Fruit fly (Drosophila melanogaster) whole organism, embryonic: ENCODE results near the gene CG6163.
A peak's percentile ranks its signal among the peaks of the same experiment; 100 is the strongest.

Experiments
- ATbp ChIP-seq: fragments of 200-800 bp; sonication (Bioruptor generic); optimal IDR thresholded peaks from 2 replicates; lab custom pipeline; 2017; ENCODE audit warnings: missing biosample characterization, mild to moderate bottlenecking, missing genetic modification characterization, missing genetic modification reagents
- B-H1 ChIP-seq: fragments of 200-800 bp; sonication (Bioruptor generic); IDR thresholded peaks from 3 replicates; pipeline ENCODE4 v1.3.6; 2022; ENCODE audit warnings: missing biosample characterization, missing genetic modification characterization
- CG12071 ChIP-seq: fragments of 200-800 bp; sonication (Bioruptor generic); optimal IDR thresholded peaks from 3 replicates; lab custom pipeline; 2018; ENCODE audit warnings: missing biosample characterization, mild to moderate bottlenecking, missing genetic modification characterization
- CG12744 ChIP-seq: fragments of 200-800 bp; sonication (Bioruptor generic); optimal IDR thresholded peaks from 2 replicates; lab custom pipeline; 2016; ENCODE audit warnings: missing biosample characterization, missing genetic modification characterization
- CG1792 ChIP-seq: fragments of 200-800 bp; sonication (Bioruptor generic); optimal IDR thresholded peaks from 2 replicates; lab custom pipeline; 2016; ENCODE audit warnings: missing biosample characterization, missing genetic modification characterization
- CG2875 ChIP-seq: fragments of 200-800 bp; sonication (Bioruptor generic); optimal IDR thresholded peaks from 2 replicates; lab custom pipeline; 2017; ENCODE audit warnings: missing biosample characterization, mild to moderate bottlenecking, missing genetic modification characterization, missing genetic modification reagents
- CG3726 ChIP-seq: fragments of 200-800 bp; sonication (Bioruptor generic); IDR thresholded peaks from 3 replicates; pipeline ENCODE4, ENCODE4 v1.3.6; 2022; ENCODE audit warnings: missing biosample characterization, missing genetic modification characterization
- CG4820 ChIP-seq: fragments of 200-800 bp; sonication (Bioruptor generic); optimal IDR thresholded peaks from 3 replicates; lab custom pipeline; 2016; ENCODE audit warnings: missing biosample characterization, missing genetic modification characterization
- CG7987 ChIP-seq: fragments of 200-800 bp; sonication (Bioruptor generic); optimal IDR thresholded peaks from 2 replicates; lab custom pipeline; 2018; ENCODE audit warnings: missing biosample characterization, mild to moderate bottlenecking, missing genetic modification characterization, moderate library complexity
- CG8924 ChIP-seq: fragments of 200-800 bp; optimal IDR thresholded peaks from 3 replicates; lab custom pipeline; 2019; ENCODE audit warnings: missing biosample characterization, mild to moderate bottlenecking, missing genetic modification characterization, moderate library complexity
- D ChIP-seq, 2 experiments: fragments of 200-800 bp in 1 of 2; fragments of >200 bp in 1 of 2; sonication (Bioruptor generic) in 1 of 2; optimal IDR thresholded peaks; 2 replicates in 1 of 2; 3 replicates in 1 of 2; lab custom pipeline; 2017; ENCODE audit warnings: mild to moderate bottlenecking in 1 of 2, missing biosample characterization in 1 of 2, missing genetic modification characterization in 1 of 2, missing genetic modification reagents in 1 of 2
- Dip2 ChIP-seq: fragments of 200-800 bp; sonication (Bioruptor generic); IDR thresholded peaks from 2 replicates; pipeline ENCODE4 v1.3.6; 2022; ENCODE audit warnings: missing biosample characterization, missing genetic modification characterization
- Dll ChIP-seq: fragments of 200-800 bp; sonication (Bioruptor generic); IDR thresholded peaks from 4 replicates; pipeline ENCODE4 v1.3.6; 2022; ENCODE audit warnings: missing biosample characterization, missing genetic modification characterization; ENCODE audit not compliant: partially characterized antibody
- Eip74EF ChIP-seq, 2 experiments: fragments of 200-800 bp in 1 of 2; fragments of >200 bp in 1 of 2; sonication (Bioruptor generic) in 1 of 2; optimal IDR thresholded peaks; 2 replicates each; lab custom pipeline; 2017 to 2019; ENCODE audit warnings: missing biosample characterization in 2 of 2, missing genetic modification characterization in 2 of 2, mild to moderate bottlenecking in 1 of 2, moderate library complexity in 1 of 2
- Hand ChIP-seq: fragments of 200-800 bp; sonication (Bioruptor generic); optimal IDR thresholded peaks from 2 replicates; lab custom pipeline; 2017; ENCODE audit warnings: mild to moderate bottlenecking, missing biosample characterization, missing genetic modification reagents, missing genetic modification characterization
- Lpt ChIP-seq: fragments of >200 bp; optimal IDR thresholded peaks from 2 replicates; lab custom pipeline; 2018; ENCODE audit warnings: missing biosample characterization, missing genetic modification characterization
- Max ChIP-seq: fragments of 200-800 bp; sonication (Bioruptor generic); optimal IDR thresholded peaks from 2 replicates; lab custom pipeline; 2016; ENCODE audit warnings: missing biosample characterization, mild to moderate bottlenecking, missing genetic modification characterization
- Med ChIP-seq: fragments of 200-800 bp; sonication (Bioruptor generic); peaks from one replicate; lab custom pipeline; 2016; ENCODE audit warnings: missing biosample characterization, missing genetic modification characterization, mild to moderate bottlenecking, inconsistent platforms, moderate library complexity
- Mes4 ChIP-seq: fragments of 200-800 bp; sonication (Bioruptor generic); optimal IDR thresholded peaks from 2 replicates; lab custom pipeline; 2016; ENCODE audit warnings: missing biosample characterization, missing genetic modification characterization
- Opbp ChIP-seq: fragments of 200-800 bp; sonication (Bioruptor generic); IDR thresholded peaks from 3 replicates; pipeline ENCODE4 v1.3.6; 2022; ENCODE audit warnings: missing biosample characterization, missing genetic modification characterization; ENCODE audit not compliant: partially characterized antibody
- Optix ChIP-seq: fragments of 200-800 bp; sonication (Bioruptor generic); IDR thresholded peaks from 3 replicates; pipeline ENCODE4 v1.3.6; 2022; ENCODE audit warnings: missing biosample characterization, missing genetic modification characterization
- Ptx1 ChIP-seq: fragments of 200-800 bp; sonication (Bioruptor generic); IDR thresholded peaks from 2 replicates; pipeline ENCODE4 v1.3.6; 2022; ENCODE audit warnings: missing biosample characterization, missing genetic modification characterization
- Rfx ChIP-seq: fragments of 200-800 bp; sonication (Bioruptor generic); IDR thresholded peaks from 2 replicates; pipeline ENCODE4 v1.3.6; 2022; ENCODE audit warnings: missing biosample characterization, missing genetic modification characterization
- Spps ChIP-seq: fragments of 200-800 bp; sonication (Bioruptor generic); optimal IDR thresholded peaks from 2 replicates; lab custom pipeline; 2018; ENCODE audit warnings: missing biosample characterization, mild to moderate bottlenecking, missing genetic modification characterization
- Sry-β ChIP-seq: fragments of 200-800 bp; sonication (Bioruptor generic); optimal IDR thresholded peaks from 2 replicates; lab custom pipeline; 2018; ENCODE audit warnings: missing biosample characterization, mild to moderate bottlenecking, missing genetic modification characterization, moderate library complexity
- Sry-δ ChIP-seq: fragments of 200-800 bp; sonication (Bioruptor generic); optimal IDR thresholded peaks from 2 replicates; lab custom pipeline; 2016; ENCODE audit warnings: missing biosample characterization, missing genetic modification characterization
- ash1 ChIP-seq: fragments of 200-800 bp; sonication (Bioruptor generic); optimal IDR thresholded peaks from 2 replicates; lab custom pipeline; 2018; ENCODE audit warnings: missing biosample characterization, mild to moderate bottlenecking, missing genetic modification characterization
- chm ChIP-seq: fragments of 200-800 bp; sonication (Bioruptor generic); IDR thresholded peaks from 2 replicates; pipeline ENCODE4 v1.3.6; 2022; ENCODE audit warnings: missing biosample characterization, missing genetic modification characterization
- ci ChIP-seq: fragments of 200-800 bp; sonication (Bioruptor generic); IDR thresholded peaks from 3 replicates; pipeline ENCODE4 v1.3.6; 2022; ENCODE audit warnings: missing biosample characterization, missing genetic modification characterization
- disco-r ChIP-seq: fragments of 200-800 bp; sonication (Bioruptor generic); optimal IDR thresholded peaks from 2 replicates; lab custom pipeline; 2016; ENCODE audit warnings: missing biosample characterization, missing genetic modification characterization
- dpn ChIP-seq, 2 experiments: fragments of 200-800 bp; sonication (Bioruptor generic); optimal IDR thresholded peaks; 3 replicates each; lab custom pipeline; 2016; ENCODE audit warnings: missing biosample characterization in 2 of 2, missing genetic modification characterization in 2 of 2
- eve ChIP-seq, 2 experiments: fragments of >200 bp; optimal IDR thresholded peaks; 2 replicates each; lab custom pipeline; 2017; ENCODE audit warnings: missing biosample characterization in 2 of 2, missing genetic modification characterization in 2 of 2
- gsb ChIP-seq: fragments of 200-800 bp; sonication (Bioruptor generic); IDR thresholded peaks from 2 replicates; pipeline ENCODE4 v1.3.6; 2022; ENCODE audit warnings: missing biosample characterization, missing genetic modification characterization
- ind ChIP-seq: fragments of 200-800 bp; sonication (Bioruptor generic); optimal IDR thresholded peaks from 3 replicates; lab custom pipeline; 2016; ENCODE audit warnings: missing biosample characterization, missing genetic modification characterization
- inv ChIP-seq: fragments of 200-800 bp; sonication (Bioruptor generic); IDR thresholded peaks from 2 replicates; pipeline ENCODE4 v1.3.6; 2022; ENCODE audit warnings: missing biosample characterization, missing genetic modification characterization; ENCODE audit not compliant: partially characterized antibody
- knrl ChIP-seq: fragments of 200-800 bp; sonication (Bioruptor generic); IDR thresholded peaks from 3 replicates; pipeline ENCODE4 v1.3.6; 2022; ENCODE audit warnings: missing biosample characterization, missing genetic modification characterization; ENCODE audit not compliant: partially characterized antibody
- lab ChIP-seq: fragments of 200-800 bp; sonication (Bioruptor generic); optimal IDR thresholded peaks from 3 replicates; lab custom pipeline; 2017; ENCODE audit warnings: missing biosample characterization, missing genetic modification characterization, mild to moderate bottlenecking, moderate library complexity, missing genetic modification reagents
- lilli ChIP-seq: fragments of 200-800 bp; sonication (Bioruptor generic); optimal IDR thresholded peaks from 3 replicates; lab custom pipeline; 2016; ENCODE audit warnings: missing biosample characterization, missing genetic modification characterization
- repo ChIP-seq: fragments of 200-800 bp; sonication (Bioruptor generic); optimal IDR thresholded peaks from 2 replicates; lab custom pipeline; 2016; ENCODE audit warnings: missing biosample characterization, missing genetic modification characterization
- sd ChIP-seq: fragments of 200-800 bp; sonication (Bioruptor generic); optimal IDR thresholded peaks from 3 replicates; lab custom pipeline; 2018; ENCODE audit warnings: missing biosample characterization, mild to moderate bottlenecking, missing genetic modification characterization, moderate library complexity
- sens-2 ChIP-seq: fragments of 200-800 bp; sonication (Bioruptor generic); IDR thresholded peaks from 2 replicates; pipeline ENCODE4 v1.3.6; 2022; ENCODE audit warnings: missing biosample characterization, missing genetic modification characterization
- sob ChIP-seq: fragments of 200-800 bp; sonication (Bioruptor generic); IDR thresholded peaks from 2 replicates; pipeline ENCODE4 v1.3.6; 2022; ENCODE audit warnings: missing biosample characterization, missing genetic modification characterization
- tin ChIP-seq: fragments of 200-800 bp; sonication (Bioruptor generic); optimal IDR thresholded peaks from 3 replicates; lab custom pipeline; 2016; ENCODE audit warnings: missing biosample characterization, missing genetic modification characterization

Gene CG6163

dm6 chr3L:11381126-11381940 lies 16.6 kb upstream of the CG6163 start (continued):
- TF ChIP-seq chm (GFP tag; lab: Robert Waterston, UW) (0 out of 2 replicates have a peak, but pooled peaks have one; percentile 42), CG12071 (GFP tag; lab: Kevin White, UChicago) (peak; percentile 16), Ptx1 (GFP tag; lab: Robert Waterston, UW) (no peak), CG1792 (no peak), sob (peak; percentile 32; the same call in 1 of the 2 replicates), Optix (GFP tag; lab: Robert Waterston, UW) (0 out of 3 replicates have a peak, but pooled peaks have one; percentile 24), Sry-β (GFP tag; lab: Kevin White, UChicago) (peak; percentile 92), CG2875 (GFP tag; lab: Kevin White, UChicago) (no peak), inv (no peak), lilli (GFP tag; lab: Kevin White, UChicago) (no peak), Eip74EF (GFP tag; optimal IDR thresholded peaks at IDR 0.05; lab: Kevin White, UChicago) (no peak), Dll (GFP tag; lab: Robert Waterston, UW) (no peak), repo (GFP tag; lab: Kevin White, UChicago) (no peak), lab (GFP tag; lab: Kevin White, UChicago) (peak; percentile 50), CG3726 (GFP tag; lab: Robert Waterston, UW) (no peak), ATbp (GFP tag; lab: Kevin White, UChicago) (peak; percentile 2), Opbp (GFP tag; lab: Robert Waterston, UW) (no peak), CG8924 (tag; lab: Kevin White, UChicago) (no peak), gsb (GFP tag; lab: Robert Waterston, UW) (no peak), Med (GFP tag; lab: Kevin White, UChicago) (peak; percentile 57), Dip2 (no peak), dpn (GFP tag; optimal IDR thresholded peaks at IDR 0.05; lab: Kevin White, UChicago) (no peak), B-H1 (GFP tag; lab: Robert Waterston, UW) (no peak), Max (GFP tag; lab: Kevin White, UChicago) (no peak), ci (GFP tag; lab: Robert Waterston, UW) (0 out of 3 replicates have a peak, but pooled peaks have one; percentile 38), disco-r (no peak), Spps (tag; lab: Kevin White, UChicago) (no peak), CG12744 (GFP tag; lab: Kevin White, UChicago) (no peak), knrl (GFP tag; lab: Robert Waterston, UW) (no peak), sd (tag; lab: Kevin White, UChicago) (no peak), D (optimal IDR thresholded peaks at IDR 0.05; lab: Kevin White, UChicago) (no peak), D (GFP tag; optimal IDR thresholded peaks at IDR 0.05; lab: Kevin White, UChicago) (no peak), ash1 (GFP tag; lab: Kevin White, UChicago) (no peak), Hand (no peak), ind (GFP tag; lab: Kevin White, UChicago) (no peak), Mes4 (GFP tag; lab: Kevin White, UChicago) (no peak), CG7987 (GFP tag; lab: Kevin White, UChicago) (peak; percentile 11)

- TF ChIP-seq tin (GFP tag; lab: Kevin White, UChicago) (no peak), Rfx (GFP tag; lab: Robert Waterston, UW) (0 out of 2 replicates have a peak, but pooled peaks have one; percentile 18), eve (GFP tag; optimal IDR thresholded peaks at IDR 0.05; lab: Kevin White, UChicago) (peak in 1 of 2 experiments; percentile 3), Lpt (GFP tag; lab: Kevin White, UChicago) (no peak), CG4820 (GFP tag; lab: Kevin White, UChicago) (no peak), Sry-δ (no peak), sens-2 (GFP tag; lab: Robert Waterston, UW) (0 out of 2 replicates have a peak, but pooled peaks have one; percentile 2)
- TF ChIP-seq, all 482 proteins: peak for 3
Observed at dm6 chr3L:11380439-11380783, 15.7 kb upstream of the CG6163 start.
